Worm (Caenorhabditis elegans) whole organism, mixed stage, embryonic: ENCODE measurements around the gene egl-21.
A peak's percentile ranks its signal among the peaks of the same experiment; 100 is the strongest.

Experiments used
- M03D4.4 ChIP-seq: sonication (generic microtip); optimal IDR thresholded peaks from 2 replicates; lab custom pipeline; 2017; ENCODE audit warnings: mild to moderate bottlenecking, missing genetic modification characterization, missing compliant biosample characterization
- bed-3 ChIP-seq: fragments of 200-800 bp; sonication (Bioruptor generic); optimal IDR thresholded peaks from 3 replicates; lab custom pipeline; 2018; ENCODE audit warnings: mild to moderate bottlenecking, missing genetic modification characterization, moderate library complexity, missing compliant biosample characterization
- blmp-1 ChIP-seq: fragments of 150-350 bp; optimal IDR thresholded peaks from 2 replicates; lab custom pipeline; 2014; ENCODE audit warnings: missing biosample characterization, missing genetic modification characterization
- ceh-39 ChIP-seq: fragments of 150-350 bp; optimal IDR thresholded peaks from 2 replicates; lab custom pipeline; 2014; ENCODE audit warnings: missing biosample characterization, missing genetic modification characterization
- ceh-83 ChIP-seq: fragments of 200-800 bp; sonication (Bioruptor generic); optimal IDR thresholded peaks from 2 replicates; lab custom pipeline; 2018; ENCODE audit warnings: mild to moderate bottlenecking, missing genetic modification characterization, missing compliant biosample characterization
- ces-1 ChIP-seq: fragments of 150-350 bp; optimal IDR thresholded peaks from 2 replicates; lab custom pipeline; 2014; ENCODE audit warnings: missing biosample characterization, missing genetic modification reagents, missing genetic modification characterization
- cnd-1 ChIP-seq: fragments of 200-800 bp; sonication (Bioruptor generic); optimal IDR thresholded peaks from 2 replicates; lab custom pipeline; 2018; ENCODE audit warnings: mild to moderate bottlenecking, missing genetic modification characterization, missing compliant biosample characterization
- drap-1 ChIP-seq: fragments of 200-800 bp; sonication (Bioruptor generic); optimal IDR thresholded peaks from 3 replicates; lab custom pipeline; 2018; ENCODE audit warnings: mild to moderate bottlenecking, missing genetic modification characterization, missing compliant biosample characterization
- elt-1 ChIP-seq: sonication (generic microtip); optimal IDR thresholded peaks from 2 replicates; lab custom pipeline; 2017; ENCODE audit warnings: missing genetic modification characterization, mild to moderate bottlenecking, missing compliant biosample characterization, antibody characterized with exemption, moderate library complexity, borderline replicate concordance; ENCODE audit not compliant: insufficient read depth
- elt-3 ChIP-seq: fragments of 150-350 bp; optimal IDR thresholded peaks from 2 replicates; lab custom pipeline; 2014; ENCODE audit warnings: missing biosample characterization, missing genetic modification characterization
- flh-1 ChIP-seq: fragments of 200-800 bp; sonication (Bioruptor generic); optimal IDR thresholded peaks from 2 replicates; lab custom pipeline; 2018; ENCODE audit warnings: mild to moderate bottlenecking, missing genetic modification characterization, moderate library complexity, missing compliant biosample characterization
- ham-2 ChIP-seq: fragments of 200-800 bp; sonication (Bioruptor generic); optimal IDR thresholded peaks from 2 replicates; lab custom pipeline; 2018; ENCODE audit warnings: mild to moderate bottlenecking, missing genetic modification characterization, missing compliant biosample characterization
- hlh-1 ChIP-seq: fragments of 150-350 bp; optimal IDR thresholded peaks from 2 replicates; lab custom pipeline; 2014; ENCODE audit warnings: missing biosample characterization, missing genetic modification reagents, missing genetic modification characterization
- lin-13 ChIP-seq: fragments of 150-350 bp; optimal IDR thresholded peaks from 2 replicates; lab custom pipeline; 2014; ENCODE audit warnings: missing biosample characterization, missing genetic modification characterization
- lin-32 ChIP-seq: fragments of 200-800 bp; sonication (Bioruptor generic); optimal IDR thresholded peaks from 2 replicates; lab custom pipeline; 2018; ENCODE audit warnings: mild to moderate bottlenecking, missing genetic modification characterization, missing compliant biosample characterization
- lsy-2 ChIP-seq: fragments of 150-350 bp; optimal IDR thresholded peaks from 2 replicates; lab custom pipeline; 2014; ENCODE audit warnings: missing biosample characterization, missing genetic modification characterization
- mab-5 ChIP-seq: fragments of 150-350 bp; optimal IDR thresholded peaks from 2 replicates; lab custom pipeline; 2014; ENCODE audit warnings: missing biosample characterization, missing genetic modification characterization
- mep-1 ChIP-seq: fragments of 150-350 bp; optimal IDR thresholded peaks from 2 replicates; lab custom pipeline; 2017; ENCODE audit warnings: missing biosample characterization, missing genetic modification reagents, missing genetic modification characterization, inconsistent platforms
- mls-2 ChIP-seq: sonication (generic microtip); optimal IDR thresholded peaks from 2 replicates; lab custom pipeline; 2016; ENCODE audit warnings: mild to moderate bottlenecking, missing genetic modification characterization, moderate library complexity, missing compliant biosample characterization
- nhr-12 ChIP-seq: fragments of 150-350 bp; optimal IDR thresholded peaks from 2 replicates; lab custom pipeline; 2014; ENCODE audit warnings: missing biosample characterization, missing genetic modification characterization
- nhr-2 ChIP-seq: fragments of 150-350 bp; optimal IDR thresholded peaks from 2 replicates; lab custom pipeline; 2014; ENCODE audit warnings: missing biosample characterization, missing genetic modification characterization
- nhr-237 ChIP-seq: fragments of 150-350 bp; optimal IDR thresholded peaks from 2 replicates; lab custom pipeline; 2014; ENCODE audit warnings: missing biosample characterization, missing genetic modification characterization
- nhr-28 ChIP-seq: fragments of 150-350 bp; optimal IDR thresholded peaks from 2 replicates; lab custom pipeline; 2014; ENCODE audit warnings: missing biosample characterization, missing genetic modification characterization
- sem-2 ChIP-seq: fragments of 200-800 bp; sonication (Bioruptor generic); optimal IDR thresholded peaks from 2 replicates; lab custom pipeline; 2018; ENCODE audit warnings: mild to moderate bottlenecking, missing genetic modification characterization, missing compliant biosample characterization
- snpc-4 ChIP-seq: fragments of 150-350 bp; optimal IDR thresholded peaks from 2 replicates; lab custom pipeline; 2014; ENCODE audit warnings: missing biosample characterization, missing genetic modification characterization
- sptf-1 ChIP-seq: sonication (generic microtip); optimal IDR thresholded peaks from 2 replicates; lab custom pipeline; 2017; ENCODE audit warnings: mild to moderate bottlenecking, missing genetic modification characterization, moderate library complexity, missing compliant biosample characterization
- tbx-8 ChIP-seq: fragments of 200-800 bp; sonication (Bioruptor generic); optimal IDR thresholded peaks from 2 replicates; lab custom pipeline; 2018; ENCODE audit warnings: mild to moderate bottlenecking, missing genetic modification characterization, moderate library complexity, missing compliant biosample characterization
- unc-120 ChIP-seq: sonication (generic microtip); optimal IDR thresholded peaks from 2 replicates; lab custom pipeline; 2017; ENCODE audit warnings: missing genetic modification characterization, missing compliant biosample characterization; ENCODE audit not compliant: poor library complexity, severe bottlenecking
- unc-39 ChIP-seq: fragments of 150-350 bp; optimal IDR thresholded peaks from 2 replicates; lab custom pipeline; 2014; ENCODE audit warnings: missing biosample characterization, missing genetic modification characterization
- unc-62 ChIP-seq: fragments of 150-350 bp; optimal IDR thresholded peaks from 2 replicates; lab custom pipeline; 2014; ENCODE audit warnings: missing biosample characterization, missing genetic modification reagents, missing genetic modification characterization
- zip-8 ChIP-seq: fragments of 150-350 bp; optimal IDR thresholded peaks from 2 replicates; lab custom pipeline; 2014; ENCODE audit warnings: missing biosample characterization, missing genetic modification characterization
- ztf-11 ChIP-seq: fragments of 150-350 bp; optimal IDR thresholded peaks from 2 replicates; lab custom pipeline; 2014; ENCODE audit warnings: missing biosample characterization, missing genetic modification characterization

Gene egl-21

ce11 chrIV:10502345-10502744 lies 20.7 kb upstream of the egl-21 start:
- TF ChIP-seq hlh-1 (tag; lab: Kevin White, UChicago) = peak; percentile 13
- no peak for TF ChIP-seq mep-1
- peak; percentile 4 for TF ChIP-seq unc-120 (tag; lab: Kevin White, UChicago)
- no peak for TF ChIP-seq nhr-2
- no peak for TF ChIP-seq ham-2 (GFP tag; lab: Kevin White, UChicago)
- TF ChIP-seq ces-1 = no peak
- no peak for TF ChIP-seq nhr-12 (tag; lab: Kevin White, UChicago)
- no peak for TF ChIP-seq lsy-2
- no peak for TF ChIP-seq ceh-83 (GFP tag; lab: Kevin White, UChicago)
- TF ChIP-seq sptf-1 (tag; lab: Kevin White, UChicago) = no peak
- TF ChIP-seq ztf-11 = no peak
- TF ChIP-seq elt-3 (tag; lab: Kevin White, UChicago) = no peak
- TF ChIP-seq nhr-28 (tag; lab: Kevin White, UChicago) = no peak

- no peak for TF ChIP-seq unc-39 (tag; lab: Kevin White, UChicago)
- no peak for TF ChIP-seq flh-1
- no peak for TF ChIP-seq nhr-28 (tag; lab: Kevin White, UChicago)
- peak; percentile 7 for TF ChIP-seq ces-1
- TF ChIP-seq elt-1 (tag; lab: Kevin White, UChicago) = no peak
Observed at ce11 chrIV:10501550-10502240, 20.1 kb upstream of the egl-21 start, which contains the start of gene tax-6. Gene tax-6 (minus strand): TSS chrIV:10501600.

DNA sequence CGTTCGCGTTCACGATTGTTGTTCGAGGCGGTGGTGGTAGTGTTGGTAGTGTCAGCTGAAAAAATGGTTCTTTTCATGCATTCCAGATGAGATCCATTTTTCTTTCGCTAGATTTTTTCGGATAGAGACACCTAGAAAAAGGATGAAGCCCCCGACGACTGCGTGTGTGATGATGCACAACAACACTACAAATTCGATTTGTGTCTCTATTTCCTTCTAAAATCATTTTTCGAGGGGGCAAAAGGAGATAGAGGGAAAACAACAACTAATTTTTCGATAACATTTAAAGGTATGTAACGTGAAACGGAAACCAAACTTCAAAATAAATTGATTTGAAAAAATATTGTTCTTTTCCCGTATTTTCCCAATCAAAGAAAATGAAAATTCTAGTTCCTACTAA lies 18.8 kb upstream of the egl-21 start:
- TF ChIP-seq ces-1 (peak; percentile 75), elt-3 (tag; lab: Kevin White, UChicago) (no peak)

ce11 chrIV:10499948-10500356 lies 18.3 kb upstream of the egl-21 start:
- TF ChIP-seq lin-13 (tag; lab: Kevin White, UChicago) (no peak), unc-39 (tag; lab: Kevin White, UChicago) (no peak), ces-1 (peak; percentile 22), mep-1 (peak; percentile 7), drap-1 (GFP tag; lab: Kevin White, UChicago) (no peak), lin-32 (GFP tag; lab: Kevin White, UChicago) (no peak), mab-5 (tag; lab: Kevin White, UChicago) (no peak), unc-62 (peak; percentile 17), nhr-28 (tag; lab: Kevin White, UChicago) (no peak), bed-3 (GFP tag; lab: Kevin White, UChicago) (no peak), sptf-1 (tag; lab: Kevin White, UChicago) (peak; percentile 36), ceh-39 (tag; lab: Kevin White, UChicago) (no peak), mls-2 (peak; percentile 9)

- TF ChIP-seq unc-120 (tag; lab: Kevin White, UChicago) = no peak
- no peak for TF ChIP-seq ces-1
- TF ChIP-seq drap-1 (GFP tag; lab: Kevin White, UChicago) = no peak
- no peak for TF ChIP-seq ceh-39 (tag; lab: Kevin White, UChicago)
- no peak for TF ChIP-seq tbx-8 (GFP tag; lab: Kevin White, UChicago)
- TF ChIP-seq flh-1 = no peak
- no peak for TF ChIP-seq hlh-1 (tag; lab: Kevin White, UChicago)
- no peak for TF ChIP-seq mls-2
- no peak for TF ChIP-seq zip-8 (tag; lab: Kevin White, UChicago)
- TF ChIP-seq sem-2 (GFP tag; lab: Kevin White, UChicago) = no peak
- TF ChIP-seq nhr-28 (tag; lab: Kevin White, UChicago) = no peak
- TF ChIP-seq ceh-83 (GFP tag; lab: Kevin White, UChicago) = no peak
- TF ChIP-seq nhr-237 = no peak
- TF ChIP-seq blmp-1 (tag; lab: Kevin White, UChicago) = no peak
- no peak for TF ChIP-seq elt-1 (tag; lab: Kevin White, UChicago)
- no peak for TF ChIP-seq cnd-1 (tag; lab: Kevin White, UChicago)
- no peak for TF ChIP-seq snpc-4 (tag; lab: Kevin White, UChicago)
- no peak for TF ChIP-seq M03D4.4 (tag; lab: Kevin White, UChicago)
- no peak for TF ChIP-seq mep-1
- no peak for TF ChIP-seq bed-3 (GFP tag; lab: Kevin White, UChicago)
Observed at ce11 chrIV:10498401-10498800, 16.8 kb upstream of the egl-21 start.
